Worm (Caenorhabditis elegans): ENCODE results near the gene nhr-7.

The nhr-7 gene

ce11 chrIV:11310624-11311023 is 39.5 kb upstream of the nhr-7 start, which contains the start of gene znf-207 (continued):
- TF ChIP-seq nhr-90 (tag; optimal IDR thresholded peaks at IDR 0.05; ENCODE audit: poor library complexity) (no peak), nhr-71 (tag; optimal IDR thresholded peaks at IDR 0.05) (peak; percentile 33)

ce11 chrIV:11307770-11308169 is 36.6 kb upstream of the nhr-7 start:
- no peak for TF ChIP-seq elt-3 (tag; optimal IDR thresholded peaks at IDR 0.05)
- no peak for TF ChIP-seq egl-13 (tag; optimal IDR thresholded peaks at IDR 0.05)
- no peak for TF ChIP-seq snpc-4 (tag; optimal IDR thresholded peaks at IDR 0.05)
- TF ChIP-seq ces-1 (GFP tag; optimal IDR thresholded peaks at IDR 0.05): no peak
- no peak for TF ChIP-seq vab-15 (tag; optimal IDR thresholded peaks at IDR 0.05)

ce11 chrIV:11306548-11306947 is 35.4 kb upstream of the nhr-7 start, which contains the start of gene B0035.13:
Gene B0035.13, minus strand, starts transcription at chrIV:11306720.
- no peak for TF ChIP-seq C16A3.4 (tag; optimal IDR thresholded peaks at IDR 0.05)
- no peak for TF ChIP-seq skn-1 (tag; optimal IDR thresholded peaks at IDR 0.05)
- TF ChIP-seq ztf-4 (tag; optimal IDR thresholded peaks at IDR 0.05): no peak
- TF ChIP-seq pag-3 (tag; optimal IDR thresholded peaks at IDR 0.05; ENCODE audit: borderline replicate concordance, insufficient read depth): no peak
- peak; percentile 42 for TF ChIP-seq elt-2 (tag; optimal IDR thresholded peaks at IDR 0.05)
- TF ChIP-seq mep-1 (tag; optimal IDR thresholded peaks at IDR 0.05): no peak
- no peak for TF ChIP-seq ces-1 (GFP tag; optimal IDR thresholded peaks at IDR 0.05)
- TF ChIP-seq alr-1 (tag; optimal IDR thresholded peaks at IDR 0.05; ENCODE audit: borderline replicate concordance): no peak
- no peak for TF ChIP-seq nhr-19 (GFP tag; conservative IDR thresholded peaks at IDR 0.05)
- no peak for TF ChIP-seq unc-130 (tag; optimal IDR thresholded peaks at IDR 0.05)
- no peak for TF ChIP-seq hlh-17 (GFP tag; optimal IDR thresholded peaks at IDR 0.05; ENCODE audit: borderline replicate concordance)
- TF ChIP-seq lin-15B (tag; optimal IDR thresholded peaks at IDR 0.05): no peak
- TF ChIP-seq lin-35 (GFP tag; optimal IDR thresholded peaks at IDR 0.05): no peak
- TF ChIP-seq efl-1 (optimal IDR thresholded peaks at IDR 0.05): no peak
- TF ChIP-seq efl-1 (GFP tag; optimal IDR thresholded peaks at IDR 0.05 in 1 of 2): peak in 1 of 2 experiments; percentile 19
- no peak for TF ChIP-seq jun-1 (tag; optimal IDR thresholded peaks at IDR 0.05)

ce11 chrIV:11304970-11305369 is 33.8 kb upstream of the nhr-7 start:
- TF ChIP-seq efl-1 (optimal IDR thresholded peaks at IDR 0.05): no peak
- peak in 1 of 2 experiments; percentile 67 for TF ChIP-seq efl-1 (GFP tag; optimal IDR thresholded peaks at IDR 0.05 in 1 of 2)
- TF ChIP-seq xbp-1 (tag; optimal IDR thresholded peaks at IDR 0.05): no peak
- peak; percentile 55 for TF ChIP-seq dsc-1 (tag; optimal IDR thresholded peaks at IDR 0.05)
- no peak for TF ChIP-seq ceh-90 (tag; optimal IDR thresholded peaks at IDR 0.05)

ce11 chrIV:11298154-11299086 is 27.3 kb upstream of the nhr-7 start, which contains the start of the genes B0035.15 and dnj-1:
Gene B0035.15, minus strand, starts transcription at chrIV:11298252.
Gene dnj-1, plus strand, starts transcription at chrIV:11299036.
- TF ChIP-seq F16B12.6 (tag; optimal IDR thresholded peaks at IDR 0.05) (no peak), elt-3 (tag; optimal IDR thresholded peaks at IDR 0.05) (no peak), irx-1 (tag; optimal IDR thresholded peaks at IDR 0.05) (no peak), alr-1 (tag; optimal IDR thresholded peaks at IDR 0.05; ENCODE audit: borderline replicate concordance) (no peak), sox-4 (tag; optimal IDR thresholded peaks at IDR 0.05) (no peak), ztf-4 (tag; optimal IDR thresholded peaks at IDR 0.05) (no peak), nhr-47 (tag; optimal IDR thresholded peaks at IDR 0.05) (no peak), lin-13 (GFP tag; optimal IDR thresholded peaks at IDR 0.05) (no peak), nhr-77 (tag; optimal IDR thresholded peaks at IDR 0.05) (no peak), pax-3 (tag; optimal IDR thresholded peaks at IDR 0.05) (no peak), jun-1 (tag; optimal IDR thresholded peaks at IDR 0.05) (no peak), efl-1 (optimal IDR thresholded peaks at IDR 0.05) (peak; percentile 17 to 30), efl-1 (GFP tag; optimal IDR thresholded peaks at IDR 0.05 in 1 of 2) (peak; percentile 35 to 47), lsy-2 (tag; optimal IDR thresholded peaks at IDR 0.05) (peak; percentile 43 to 57), ces-1 (GFP tag; optimal IDR thresholded peaks at IDR 0.05) (no peak), blmp-1 (tag; optimal IDR thresholded peaks at IDR 0.05) (peak; percentile 89), nhr-90 (tag; optimal IDR thresholded peaks at IDR 0.05; ENCODE audit: poor library complexity) (peak; percentile 17), grh-1 (GFP tag; IDR thresholded peaks at IDR 0.05) (no peak), hlh-17 (GFP tag; optimal IDR thresholded peaks at IDR 0.05; ENCODE audit: borderline replicate concordance) (no peak), dsc-1 (tag; optimal IDR thresholded peaks at IDR 0.05) (peak; percentile 60), egl-27 (tag; optimal IDR thresholded peaks at IDR 0.05) (no peak), mef-2 (tag; optimal IDR thresholded peaks at IDR 0.05) (no peak), ceh-8 (GFP tag; optimal IDR thresholded peaks at IDR 0.05) (no peak), ceh-90 (tag; optimal IDR thresholded peaks at IDR 0.05) (no peak), nhr-85 (tag) (no peak), unc-98 (GFP tag; IDR thresholded peaks at IDR 0.05) (no peak), fkh-10 (GFP tag; optimal IDR thresholded peaks at IDR 0.05) (no peak)
